Worm (Caenorhabditis elegans) whole organism, early embryonic: ENCODE measurements around the gene nhr-76.

Experiments used
- ama-1 ChIP-seq: fragments of 150-350 bp; optimal IDR thresholded peaks from 2 replicates; lab custom pipeline; 2014
- tbx-37 ChIP-seq: fragments of 200-800 bp; sonication (Bioruptor generic); conservative IDR thresholded peaks from 2 replicates; pipeline ENCODE4 v1.3.6; 2022; ENCODE audit warnings: missing genetic modification reagents, missing genetic modification characterization, missing compliant biosample characterization

DNA sequence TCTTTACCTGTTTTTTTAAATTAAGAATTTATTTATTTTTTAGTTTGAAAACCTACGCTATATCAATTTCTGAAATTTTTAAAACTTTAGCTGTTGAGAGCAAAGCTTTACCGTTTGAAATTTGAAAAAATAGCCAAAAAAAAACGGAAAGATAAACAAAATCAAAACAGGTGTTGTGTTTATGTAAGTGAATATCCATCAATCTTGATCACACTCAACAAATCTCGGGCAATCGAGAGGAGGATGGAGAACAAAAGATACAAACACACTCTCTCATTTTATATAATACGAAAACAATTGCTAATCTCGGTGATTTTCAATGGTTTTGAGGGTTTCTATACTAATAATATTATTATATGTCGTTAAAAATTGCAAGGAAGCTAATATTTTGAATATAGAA is 34.3 kb downstream of the nhr-76 start:
- no peak for TF ChIP-seq tbx-37 (GFP tag; lab: Robert Waterston, UW)
- TF ChIP-seq ama-1: no peak
